Fruit fly (Drosophila melanogaster) whole organism, embryonic: Measurements from ENCODE around the gene CG14205.

Source experiments
- CG12942 ChIP-seq: fragments of 200-800 bp; sonication (Bioruptor generic); optimal IDR thresholded peaks from 3 replicates; lab custom pipeline; 2016; ENCODE audit warnings: missing biosample characterization, missing genetic modification characterization
- CG17328 ChIP-seq: fragments of 200-800 bp; sonication (Bioruptor generic); IDR thresholded peaks from 2 replicates; pipeline ENCODE4 v1.3.6; 2022; ENCODE audit warnings: missing biosample characterization, missing genetic modification characterization
- CG6854 ChIP-seq: fragments of 200-800 bp; sonication (Bioruptor generic); optimal IDR thresholded peaks from 3 replicates; lab custom pipeline; 2017; ENCODE audit warnings: missing biosample characterization, mild to moderate bottlenecking, missing genetic modification characterization
- lov ChIP-seq, 2 experiments: fragments of 200-800 bp in 1 of 2; fragments of >200 bp in 1 of 2; sonication (Bioruptor generic) in 1 of 2; IDR thresholded peaks in 1 of 2; optimal IDR thresholded peaks in 1 of 2; 2 replicates in 1 of 2; 3 replicates in 1 of 2; pipeline versions ENCODE4 v1.3.6 to Lab custom; 2017 to 2022; ENCODE audit warnings: missing biosample characterization in 1 of 2, missing genetic modification characterization in 1 of 2
- shn ChIP-seq: fragments of 200-800 bp; sonication (Bioruptor generic); optimal IDR thresholded peaks from 3 replicates; lab custom pipeline; 2016; ENCODE audit warnings: missing biosample characterization, missing genetic modification characterization

dm6 chrX:19598503-19598902 is 6.1 kb downstream of the CG14205 start:
- no peak for TF ChIP-seq CG12942 (GFP tag; lab: Kevin White, UChicago)
- TF ChIP-seq shn: no peak
- no peak for TF ChIP-seq lov (optimal IDR thresholded peaks at IDR 0.05; lab: Kevin White, UChicago)
- TF ChIP-seq lov (GFP tag; IDR thresholded peaks at IDR 0.05; lab: Robert Waterston, UW): no peak
- TF ChIP-seq CG17328 (GFP tag; lab: Robert Waterston, UW): no peak
- no peak for TF ChIP-seq CG6854 (GFP tag; lab: Kevin White, UChicago)
